Worm (Caenorhabditis elegans) whole organism, L2 larva: Measurements from ENCODE around the gene tag-65.
A peak's percentile ranks its signal among the peaks of the same experiment; 100 is the strongest.

Experiments used
- C34F6.9 ChIP-seq: fragments of 150-350 bp; optimal IDR thresholded peaks from 2 replicates; lab custom pipeline; 2014; ENCODE audit warnings: missing biosample characterization, missing genetic modification characterization
- F13H6.1 ChIP-seq: sonication (generic microtip); optimal IDR thresholded peaks from 2 replicates; lab custom pipeline; 2016; ENCODE audit warnings: missing genetic modification characterization, missing compliant biosample characterization
- R02D3.7 ChIP-seq: fragments of 150-350 bp; optimal IDR thresholded peaks from 2 replicates; lab custom pipeline; 2014; ENCODE audit warnings: missing biosample characterization, missing genetic modification characterization
- alr-1 ChIP-seq: fragments of 150-350 bp; optimal IDR thresholded peaks from 2 replicates; lab custom pipeline; 2014; ENCODE audit warnings: missing biosample characterization, missing genetic modification characterization
- aly-2 ChIP-seq: fragments of 150-350 bp; optimal IDR thresholded peaks from 2 replicates; lab custom pipeline; 2014; ENCODE audit warnings: missing biosample characterization, missing genetic modification characterization
- ama-1 ChIP-seq: fragments of 150-350 bp; optimal IDR thresholded peaks from 2 replicates; lab custom pipeline; 2018; ENCODE audit warnings: inconsistent platforms
- blmp-1 ChIP-seq: sonication (generic microtip); optimal IDR thresholded peaks from 2 replicates; lab custom pipeline; 2017; ENCODE audit warnings: missing genetic modification characterization, mild to moderate bottlenecking, missing compliant biosample characterization, antibody characterized with exemption, moderate library complexity; ENCODE audit not compliant: insufficient read depth
- ceh-16 ChIP-seq: fragments of 150-350 bp; optimal IDR thresholded peaks from 2 replicates; lab custom pipeline; 2014; ENCODE audit warnings: missing biosample characterization, missing genetic modification characterization
- ceh-82 ChIP-seq: fragments of 150-350 bp; optimal IDR thresholded peaks from 2 replicates; lab custom pipeline; 2014; ENCODE audit warnings: missing biosample characterization, missing genetic modification characterization
- crh-2 ChIP-seq: sonication (generic microtip); optimal IDR thresholded peaks from 2 replicates; lab custom pipeline; 2017; ENCODE audit warnings: missing biosample characterization, missing genetic modification characterization
- dmd-4 ChIP-seq: sonication (generic microtip); optimal IDR thresholded peaks from 2 replicates; lab custom pipeline; 2017; ENCODE audit warnings: missing biosample characterization, missing genetic modification characterization
- elt-1 ChIP-seq: fragments of 150-350 bp; optimal IDR thresholded peaks from 2 replicates; lab custom pipeline; 2014; ENCODE audit warnings: missing biosample characterization, missing genetic modification characterization
- elt-3 ChIP-seq: sonication (generic microtip); optimal IDR thresholded peaks from 2 replicates; lab custom pipeline; 2017; ENCODE audit warnings: missing biosample characterization, missing genetic modification characterization
- fos-1 ChIP-seq: fragments of 150-350 bp; optimal IDR thresholded peaks from 2 replicates; lab custom pipeline; 2014; ENCODE audit warnings: missing biosample characterization, missing genetic modification characterization
- gmeb-1 ChIP-seq: fragments of 150-350 bp; optimal IDR thresholded peaks from 2 replicates; lab custom pipeline; 2014; ENCODE audit warnings: missing biosample characterization, missing genetic modification characterization
- lin-11 ChIP-seq: fragments of 150-350 bp; sonication (generic microtip); optimal IDR thresholded peaks from 2 replicates; lab custom pipeline; 2014; ENCODE audit warnings: missing biosample characterization, missing genetic modification characterization, inconsistent platforms, mixed read lengths
- lin-13 ChIP-seq: fragments of 150-350 bp; optimal IDR thresholded peaks from 2 replicates; lab custom pipeline; 2014; ENCODE audit warnings: missing biosample characterization, missing genetic modification reagents, missing genetic modification characterization
- lin-39 ChIP-seq: fragments of 150-350 bp; optimal IDR thresholded peaks from 2 replicates; lab custom pipeline; 2014; ENCODE audit warnings: missing biosample characterization, missing genetic modification reagents, missing genetic modification characterization
- lsy-2 ChIP-seq, 2 experiments: fragments of 150-350 bp in 1 of 2; sonication (generic microtip) in 1 of 2; optimal IDR thresholded peaks; 2 replicates each; lab custom pipeline; 2014 to 2017; ENCODE audit warnings: missing biosample characterization in 2 of 2, missing genetic modification characterization in 2 of 2
- mab-5 ChIP-seq: fragments of 150-350 bp; optimal IDR thresholded peaks from 2 replicates; lab custom pipeline; 2014; ENCODE audit warnings: missing biosample characterization, missing genetic modification characterization
- mbf-1 ChIP-seq: sonication (generic microtip); optimal IDR thresholded peaks from 2 replicates; lab custom pipeline; 2017; ENCODE audit warnings: missing biosample characterization, missing genetic modification characterization
- mdl-1 ChIP-seq, 2 experiments: fragments of 150-350 bp in 1 of 2; sonication (generic microtip) in 1 of 2; optimal IDR thresholded peaks; 2 replicates each; lab custom pipeline; 2017; ENCODE audit warnings: missing biosample characterization in 2 of 2, missing genetic modification characterization in 2 of 2
- nhr-10 ChIP-seq: sonication (generic microtip); optimal IDR thresholded peaks from 2 replicates; lab custom pipeline; 2017; ENCODE audit warnings: missing biosample characterization, missing genetic modification characterization
- nhr-11 ChIP-seq: fragments of 150-350 bp; optimal IDR thresholded peaks from 2 replicates; lab custom pipeline; 2014; ENCODE audit warnings: missing biosample characterization, missing genetic modification characterization
- nhr-12 ChIP-seq: fragments of 150-350 bp; optimal IDR thresholded peaks from 2 replicates; lab custom pipeline; 2014; ENCODE audit warnings: missing biosample characterization, missing genetic modification characterization
- nhr-129 ChIP-seq: fragments of 150-350 bp; optimal IDR thresholded peaks from 2 replicates; lab custom pipeline; 2014; ENCODE audit warnings: missing biosample characterization, missing genetic modification characterization
- nhr-21 ChIP-seq: fragments of 150-350 bp; optimal IDR thresholded peaks from 2 replicates; lab custom pipeline; 2014; ENCODE audit warnings: missing biosample characterization, missing genetic modification characterization
- nhr-23 ChIP-seq: fragments of 150-350 bp; optimal IDR thresholded peaks from 2 replicates; lab custom pipeline; 2014; ENCODE audit warnings: missing biosample characterization, missing genetic modification reagents, missing genetic modification characterization
- nhr-237 ChIP-seq: fragments of 150-350 bp; optimal IDR thresholded peaks from 2 replicates; lab custom pipeline; 2014; ENCODE audit warnings: missing biosample characterization, missing genetic modification characterization
- nhr-25 ChIP-seq: fragments of 150-350 bp; sonication (generic microtip); optimal IDR thresholded peaks from 3 replicates; lab custom pipeline; 2014; ENCODE audit warnings: missing biosample characterization, missing genetic modification characterization
- nhr-6 ChIP-seq: fragments of 150-350 bp; optimal IDR thresholded peaks from 2 replicates; lab custom pipeline; 2014; ENCODE audit warnings: missing biosample characterization, missing genetic modification characterization
- nhr-77 ChIP-seq: fragments of 150-350 bp; optimal IDR thresholded peaks from 2 replicates; lab custom pipeline; 2014; ENCODE audit warnings: missing biosample characterization, missing genetic modification characterization
- peb-1 ChIP-seq: fragments of 150-350 bp; optimal IDR thresholded peaks from 2 replicates; lab custom pipeline; 2014; ENCODE audit warnings: missing biosample characterization, missing genetic modification characterization
- sem-4 ChIP-seq: fragments of 150-350 bp; optimal IDR thresholded peaks from 2 replicates; lab custom pipeline; 2014; ENCODE audit warnings: missing biosample characterization, missing genetic modification reagents, missing genetic modification characterization
- skn-1 ChIP-seq: sonication (generic microtip); optimal IDR thresholded peaks from 2 replicates; lab custom pipeline; 2017; ENCODE audit warnings: missing biosample characterization, missing genetic modification characterization
- sma-9 ChIP-seq, 2 experiments: fragments of 150-350 bp in 1 of 2; sonication (generic microtip) in 1 of 2; optimal IDR thresholded peaks; 2 replicates each; lab custom pipeline; 2014 to 2016; ENCODE audit warnings: missing genetic modification characterization in 2 of 2, mild to moderate bottlenecking in 1 of 2, missing biosample characterization in 1 of 2, missing compliant biosample characterization in 1 of 2, missing genetic modification reagents in 1 of 2, moderate library complexity in 1 of 2
- snpc-4 ChIP-seq: fragments of 150-350 bp; optimal IDR thresholded peaks from 2 replicates; lab custom pipeline; 2014; ENCODE audit warnings: missing biosample characterization, missing genetic modification characterization
- unc-39 ChIP-seq: fragments of 150-350 bp; optimal IDR thresholded peaks from 2 replicates; lab custom pipeline; 2014; ENCODE audit warnings: missing biosample characterization, missing genetic modification characterization
- unc-55 ChIP-seq: fragments of 150-350 bp; sonication (generic microtip); optimal IDR thresholded peaks from 3 replicates; lab custom pipeline; 2014; ENCODE audit warnings: missing biosample characterization, missing genetic modification reagents, missing genetic modification characterization
- unc-62 ChIP-seq: fragments of 150-350 bp; optimal IDR thresholded peaks from 2 replicates; lab custom pipeline; 2014; ENCODE audit warnings: missing biosample characterization, missing genetic modification reagents, missing genetic modification characterization
- zag-1 ChIP-seq: fragments of 150-350 bp; optimal IDR thresholded peaks from 2 replicates; lab custom pipeline; 2014; ENCODE audit warnings: missing biosample characterization, missing genetic modification characterization
- ztf-1 ChIP-seq: fragments of 200-800 bp; sonication (Bioruptor generic); conservative IDR thresholded peaks from 2 replicates; pipeline ENCODE4 v1.3.6; 2022; ENCODE audit warnings: missing genetic modification characterization, missing compliant biosample characterization
- ztf-11 ChIP-seq: sonication (generic microtip); optimal IDR thresholded peaks from 2 replicates; lab custom pipeline; 2017; ENCODE audit warnings: missing biosample characterization, missing genetic modification characterization
- ztf-4 ChIP-seq: fragments of 150-350 bp; optimal IDR thresholded peaks from 2 replicates; lab custom pipeline; 2014; ENCODE audit warnings: missing biosample characterization, missing genetic modification characterization

tag-65 gene

DNA sequence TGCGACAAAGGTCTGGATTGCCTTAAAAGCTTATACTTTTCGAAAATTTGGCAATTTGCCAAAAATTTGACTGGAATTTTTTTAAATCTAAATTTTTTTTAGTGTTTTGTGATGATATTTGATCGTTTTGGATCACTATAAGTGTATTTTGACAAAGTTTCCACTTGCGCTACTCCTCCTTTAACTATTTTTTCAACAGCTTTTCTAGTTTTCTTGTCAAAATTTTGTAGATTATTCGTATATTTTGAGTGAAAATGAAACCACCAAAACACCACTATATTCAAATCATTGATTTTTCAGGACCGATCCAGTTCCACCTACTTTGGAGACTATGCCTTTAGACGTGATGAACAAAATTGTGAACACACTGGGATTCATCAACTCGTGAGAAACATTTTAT lies 47.2 kb upstream of the tag-65 start, which contains the start of gene fbxa-181:
TSS of gene fbxa-181 (plus strand) at position 301 of the 400 bp plus-strand sequence.
- TF ChIP-seq lin-39: no peak
- no peak for TF ChIP-seq nhr-6 (tag; lab: Kevin White, UChicago)
- TF ChIP-seq aly-2 (tag; lab: Kevin White, UChicago): no peak
- TF ChIP-seq ztf-4 (tag; lab: Kevin White, UChicago): no peak
- no peak for TF ChIP-seq zag-1
- TF ChIP-seq unc-62 (GFP tag; lab: Kevin White, UChicago): no peak
- TF ChIP-seq lin-13 (GFP tag; lab: Kevin White, UChicago): no peak
- TF ChIP-seq, all 48 proteins: peak for 0

ce11 chrV:13724781-13725180 lies 46.4 kb upstream of the tag-65 start, which contains the start of gene F35E12.2:
F35E12.2 (minus strand) TSS chrV:13724881.
- TF ChIP-seq mab-5 (tag; lab: Kevin White, UChicago) (no peak), lin-11 (tag; lab: Kevin White, UChicago) (no peak), nhr-77 (tag; lab: Kevin White, UChicago) (no peak), unc-55 (GFP tag; lab: Kevin White, UChicago) (no peak), alr-1 (tag; lab: Kevin White, UChicago) (no peak), elt-1 (tag; lab: Kevin White, UChicago) (no peak), fos-1 (tag; lab: Kevin White, UChicago) (no peak), F13H6.1 (tag; lab: Kevin White, UChicago) (no peak), nhr-23 (tag; lab: Kevin White, UChicago) (no peak), sma-9 (GFP tag; optimal IDR thresholded peaks at IDR 0.05; lab: Kevin White, UChicago) (no peak), sma-9 (tag; optimal IDR thresholded peaks at IDR 0.05; lab: Kevin White, UChicago) (no peak), unc-62 (GFP tag; lab: Kevin White, UChicago) (no peak), lin-39 (no peak), lsy-2 (tag; optimal IDR thresholded peaks at IDR 0.05; lab: Kevin White, UChicago) (no peak), nhr-6 (tag; lab: Kevin White, UChicago) (no peak), C34F6.9 (no peak), aly-2 (tag; lab: Kevin White, UChicago) (no peak), blmp-1 (tag; lab: Kevin White, UChicago) (no peak), mbf-1 (tag; lab: Kevin White, UChicago) (no peak), ztf-4 (tag; lab: Kevin White, UChicago) (no peak)

DNA sequence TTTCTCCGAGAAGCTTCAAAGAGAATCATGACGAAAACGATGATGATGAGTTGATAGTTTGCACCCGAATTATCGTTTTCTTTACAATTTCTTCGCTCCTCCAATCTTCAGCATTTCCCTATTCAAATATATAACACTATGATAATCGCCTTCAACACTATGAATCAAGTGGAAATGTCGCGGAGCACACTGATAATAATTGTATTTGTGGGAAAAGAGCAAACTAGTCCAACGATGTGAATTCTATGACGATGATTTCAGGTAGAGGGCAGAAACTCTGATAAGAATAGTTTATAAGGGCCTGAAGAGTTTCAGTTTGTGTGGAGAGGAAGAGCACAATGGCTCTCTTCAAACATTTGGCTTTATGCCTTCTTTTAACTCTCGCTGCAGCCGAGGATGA lies 38.1 kb upstream of the tag-65 start, which contains the start of gene T01D3.6:
TSS of gene T01D3.6 (plus strand) at position 294 of the 400 bp plus-strand sequence.
- TF ChIP-seq sma-9 (GFP tag; optimal IDR thresholded peaks at IDR 0.05; lab: Kevin White, UChicago) (peak; percentile 56), sma-9 (tag; optimal IDR thresholded peaks at IDR 0.05; lab: Kevin White, UChicago) (no peak), nhr-23 (tag; lab: Kevin White, UChicago) (no peak), gmeb-1 (peak; percentile 34), fos-1 (tag; lab: Kevin White, UChicago) (peak; percentile 88)

- TF ChIP-seq peb-1 (tag; lab: Kevin White, UChicago): no peak
- no peak for TF ChIP-seq nhr-6 (tag; lab: Kevin White, UChicago)
- TF ChIP-seq F13H6.1 (tag; lab: Kevin White, UChicago): peak; percentile 73
- no peak for TF ChIP-seq nhr-12 (tag; lab: Kevin White, UChicago)
- no peak for TF ChIP-seq mdl-1 (tag; optimal IDR thresholded peaks at IDR 0.05; lab: Kevin White, UChicago)
- TF ChIP-seq nhr-23 (tag; lab: Kevin White, UChicago): no peak
- TF ChIP-seq unc-39 (tag; lab: Kevin White, UChicago): no peak
- no peak for TF ChIP-seq unc-62 (GFP tag; lab: Kevin White, UChicago)
- peak; percentile 53 for TF ChIP-seq sem-4 (tag; lab: Kevin White, UChicago)
- peak; percentile 73 for TF ChIP-seq gmeb-1
- no peak for TF ChIP-seq alr-1 (tag; lab: Kevin White, UChicago)
- TF ChIP-seq dmd-4 (tag; lab: Kevin White, UChicago): no peak
- TF ChIP-seq nhr-237 (tag; lab: Kevin White, UChicago): no peak
- no peak for TF ChIP-seq nhr-11 (tag; lab: Kevin White, UChicago)
- TF ChIP-seq mbf-1 (tag; lab: Kevin White, UChicago): no peak
- no peak for TF ChIP-seq ztf-1
- TF ChIP-seq unc-55 (GFP tag; lab: Kevin White, UChicago): peak; percentile 90
- TF ChIP-seq nhr-25 (tag; lab: Kevin White, UChicago): no peak
- no peak for TF ChIP-seq nhr-77 (tag; lab: Kevin White, UChicago)
- TF ChIP-seq nhr-21 (tag; lab: Kevin White, UChicago): peak; percentile 65
- no peak for TF ChIP-seq ztf-11 (tag; lab: Kevin White, UChicago)
- no peak for TF ChIP-seq lin-39
- peak; percentile 77 for TF ChIP-seq nhr-129 (tag; lab: Kevin White, UChicago)
- no peak for TF ChIP-seq nhr-10 (tag; lab: Kevin White, UChicago)
- peak; percentile 92 for TF ChIP-seq C34F6.9
- TF ChIP-seq ceh-16 (tag; lab: Kevin White, UChicago): no peak
- peak; percentile 57 for TF ChIP-seq lin-11 (tag; lab: Kevin White, UChicago)
- peak; percentile 50 to 86 for TF ChIP-seq lsy-2 (tag; optimal IDR thresholded peaks at IDR 0.05; lab: Kevin White, UChicago)
- TF ChIP-seq crh-2: peak; percentile 89
- no peak for TF ChIP-seq ama-1 (lab: Kevin White, UChicago)
- TF ChIP-seq ceh-82 (tag; lab: Kevin White, UChicago): peak; percentile 41
- TF ChIP-seq R02D3.7 (tag; lab: Kevin White, UChicago): no peak
- TF ChIP-seq lin-13 (GFP tag; lab: Kevin White, UChicago): no peak
- TF ChIP-seq elt-3 (tag; lab: Kevin White, UChicago): no peak
- TF ChIP-seq snpc-4: peak; percentile 10
- no peak for TF ChIP-seq mab-5 (tag; lab: Kevin White, UChicago)
- no peak for TF ChIP-seq skn-1
Observed at ce11 chrV:13715223-13715686, 36.9 kb upstream of the tag-65 start, which contains the start of gene zipt-9. zipt-9 (minus strand) TSS chrV:13715273.
